Worm (Caenorhabditis elegans) whole organism, L3 larva: ENCODE measurements around the gene C31B8.7.

Source experiments
- aly-2 ChIP-seq: fragments of 150-350 bp; optimal IDR thresholded peaks from 2 replicates; lab custom pipeline; 2014; ENCODE audit warnings: missing biosample characterization, missing genetic modification characterization
- egl-27 ChIP-seq: sonication (generic microtip); optimal IDR thresholded peaks from 4 replicates; lab custom pipeline; 2017; ENCODE audit warnings: missing biosample characterization, missing genetic modification reagents, missing genetic modification characterization
- elt-1 ChIP-seq: fragments of 150-350 bp; optimal IDR thresholded peaks from 2 replicates; lab custom pipeline; 2014; ENCODE audit warnings: missing biosample characterization, missing genetic modification characterization
- snpc-4 ChIP-seq: fragments of 150-350 bp; optimal IDR thresholded peaks from 2 replicates; lab custom pipeline; 2014; ENCODE audit warnings: missing biosample characterization, missing genetic modification characterization

- TF ChIP-seq egl-27 (no peak), snpc-4 (no peak), elt-1 (no peak), aly-2 (tag; lab: Kevin White, UChicago) (no peak)
These were observed 22.8 kb downstream of the C31B8.7 start for ce11 chrV:2880356-2880755.
